Fruit fly (Drosophila melanogaster) whole organism, embryonic: ENCODE data around the gene CG17140.
A peak's percentile ranks its signal among the peaks of the same experiment; 100 is the strongest.

ENCODE experiments used
- ATbp ChIP-seq: fragments of 200-800 bp; sonication (Bioruptor generic); optimal IDR thresholded peaks from 2 replicates; lab custom pipeline; 2017; ENCODE audit warnings: missing biosample characterization, mild to moderate bottlenecking, missing genetic modification characterization, missing genetic modification reagents
- C15 ChIP-seq: fragments of 200-800 bp; sonication (Bioruptor generic); IDR thresholded peaks from 3 replicates; pipeline ENCODE4 v1.3.6; 2022; ENCODE audit warnings: missing biosample characterization, missing genetic modification characterization
- CG11247 ChIP-seq: fragments of 200-800 bp; sonication (Bioruptor generic); IDR thresholded peaks from 2 replicates; pipeline ENCODE4 v1.3.6; 2022; ENCODE audit warnings: missing biosample characterization, missing genetic modification characterization
- CG11398 ChIP-seq: fragments of 200-800 bp; sonication (Bioruptor generic); optimal IDR thresholded peaks from 2 replicates; lab custom pipeline; 2016; ENCODE audit warnings: missing biosample characterization, missing genetic modification characterization
- CG13123 ChIP-seq: fragments of 200-800 bp; sonication (Bioruptor generic); optimal IDR thresholded peaks from 2 replicates; lab custom pipeline; 2016; ENCODE audit warnings: missing biosample characterization, missing genetic modification characterization
- CG14965 ChIP-seq: fragments of 200-800 bp; sonication (Bioruptor generic); optimal IDR thresholded peaks from 2 replicates; lab custom pipeline; 2016; ENCODE audit warnings: missing biosample characterization, missing genetic modification characterization, borderline replicate concordance
- CG15601 ChIP-seq: fragments of 200-800 bp; sonication (Bioruptor generic); optimal IDR thresholded peaks from 3 replicates; lab custom pipeline; 2019; ENCODE audit warnings: missing biosample characterization, mild to moderate bottlenecking, missing genetic modification characterization, moderate library complexity
- CG15696 ChIP-seq: fragments of 200-800 bp; sonication (Bioruptor generic); optimal IDR thresholded peaks from 2 replicates; lab custom pipeline; 2019; ENCODE audit warnings: missing biosample characterization, mild to moderate bottlenecking, missing genetic modification characterization, moderate library complexity
- CG17568 ChIP-seq: fragments of 200-800 bp; sonication (Bioruptor generic); optimal IDR thresholded peaks from 2 replicates; lab custom pipeline; 2018; ENCODE audit warnings: missing biosample characterization, mild to moderate bottlenecking, missing genetic modification characterization, moderate library complexity
- CG17912 ChIP-seq: fragments of 200-800 bp; sonication (Bioruptor generic); optimal IDR thresholded peaks from 2 replicates; lab custom pipeline; 2018; ENCODE audit warnings: missing biosample characterization, mild to moderate bottlenecking, missing genetic modification characterization
- CG33557 ChIP-seq: fragments of 200-800 bp; sonication (Bioruptor generic); optimal IDR thresholded peaks from 2 replicates; lab custom pipeline; 2019; ENCODE audit warnings: missing biosample characterization, mild to moderate bottlenecking, missing genetic modification characterization, moderate library complexity
- CG4360 ChIP-seq: fragments of 200-800 bp; sonication (Bioruptor generic); IDR thresholded peaks from 2 replicates; pipeline ENCODE4 v1.3.6; 2022; ENCODE audit warnings: missing biosample characterization, missing genetic modification characterization
- CG4424 ChIP-seq: fragments of 200-800 bp; sonication (Bioruptor generic); optimal IDR thresholded peaks from 3 replicates; lab custom pipeline; 2016; ENCODE audit warnings: missing biosample characterization, missing genetic modification characterization
- CG4854 ChIP-seq: fragments of 200-800 bp; sonication (Bioruptor generic); optimal IDR thresholded peaks from 2 replicates; lab custom pipeline; 2016; ENCODE audit warnings: missing biosample characterization, missing genetic modification characterization, inconsistent platforms
- CG5180 ChIP-seq: fragments of 200-800 bp; sonication (Bioruptor generic); optimal IDR thresholded peaks from 3 replicates; lab custom pipeline; 2017; ENCODE audit warnings: missing biosample characterization, missing genetic modification characterization, mild to moderate bottlenecking, moderate library complexity, missing genetic modification reagents
- CG6765 ChIP-seq: fragments of 200-800 bp; sonication (Bioruptor generic); optimal IDR thresholded peaks from 3 replicates; lab custom pipeline; 2017; ENCODE audit warnings: missing biosample characterization, mild to moderate bottlenecking, missing genetic modification characterization
- CG9876 ChIP-seq: fragments of 200-800 bp; sonication (Bioruptor generic); optimal IDR thresholded peaks from 2 replicates; lab custom pipeline; 2016; ENCODE audit warnings: missing biosample characterization, missing genetic modification characterization
- Camta ChIP-seq: fragments of 200-800 bp; sonication (Bioruptor generic); optimal IDR thresholded peaks from 2 replicates; lab custom pipeline; 2016; ENCODE audit warnings: missing biosample characterization, missing genetic modification characterization
- CkIIα-i1 ChIP-seq: fragments of 200-800 bp; sonication (Bioruptor generic); IDR thresholded peaks from 2 replicates; pipeline ENCODE4 v1.3.6; 2022; ENCODE audit warnings: missing biosample characterization, missing genetic modification characterization
- Dip3 ChIP-seq: fragments of 200-800 bp; sonication (Bioruptor generic); optimal IDR thresholded peaks from 3 replicates; lab custom pipeline; 2016; ENCODE audit warnings: missing biosample characterization, missing genetic modification characterization
- Elba2 ChIP-seq: fragments of 200-800 bp; sonication (Bioruptor generic); optimal IDR thresholded peaks from 3 replicates; lab custom pipeline; 2016; ENCODE audit warnings: missing biosample characterization, missing genetic modification characterization
- HLH3B ChIP-seq: fragments of 200-800 bp; sonication (Bioruptor generic); IDR thresholded peaks from 2 replicates; pipeline ENCODE4 v1.3.6; 2022; ENCODE audit warnings: missing biosample characterization, missing genetic modification characterization
- HLH4C ChIP-seq: fragments of 200-800 bp; sonication (Bioruptor generic); IDR thresholded peaks from 3 replicates; pipeline ENCODE4 v1.3.6; 2022; ENCODE audit warnings: missing biosample characterization, missing genetic modification characterization; ENCODE audit not compliant: partially characterized antibody
- Hmr ChIP-seq: fragments of 200-800 bp; sonication (Bioruptor generic); optimal IDR thresholded peaks from 3 replicates; lab custom pipeline; 2017; ENCODE audit warnings: mild to moderate bottlenecking, missing biosample characterization, missing genetic modification reagents, missing genetic modification characterization
- Hsf ChIP-seq: fragments of 200-800 bp; sonication (Bioruptor generic); optimal IDR thresholded peaks from 3 replicates; lab custom pipeline; 2016; ENCODE audit warnings: missing biosample characterization, missing genetic modification characterization
- Meics ChIP-seq: fragments of 200-800 bp; sonication (Bioruptor generic); optimal IDR thresholded peaks from 2 replicates; lab custom pipeline; 2017; ENCODE audit warnings: missing biosample characterization, mild to moderate bottlenecking, missing genetic modification characterization
- Myb ChIP-seq: fragments of 200-800 bp; sonication (Bioruptor generic); optimal IDR thresholded peaks from 2 replicates; lab custom pipeline; 2016; ENCODE audit warnings: missing biosample characterization, missing genetic modification characterization
- Oaz ChIP-seq: fragments of 200-800 bp; sonication (Bioruptor generic); IDR thresholded peaks from 2 replicates; pipeline ENCODE4 v1.3.6; 2022; ENCODE audit warnings: missing biosample characterization, missing genetic modification characterization
- Rx ChIP-seq: fragments of 200-800 bp; sonication (Bioruptor generic); IDR thresholded peaks from 2 replicates; pipeline ENCODE4 v1.3.6; 2022; ENCODE audit warnings: missing biosample characterization, missing genetic modification characterization
- Vsx1 ChIP-seq: fragments of 200-800 bp; sonication (Bioruptor generic); optimal IDR thresholded peaks from 2 replicates; lab custom pipeline; 2017; ENCODE audit warnings: missing biosample characterization, mild to moderate bottlenecking, missing genetic modification characterization, missing genetic modification reagents
- cato ChIP-seq: fragments of 200-800 bp; sonication (Bioruptor generic); optimal IDR thresholded peaks from 2 replicates; lab custom pipeline; 2016; ENCODE audit warnings: missing biosample characterization, missing genetic modification characterization, borderline replicate concordance
- chinmo ChIP-seq: fragments of 200-800 bp; sonication (Bioruptor generic); IDR thresholded peaks from 4 replicates; pipeline ENCODE4 v1.3.6; 2022; ENCODE audit warnings: missing biosample characterization, missing genetic modification characterization; ENCODE audit not compliant: partially characterized antibody
- gce ChIP-seq: fragments of 200-800 bp; sonication (Bioruptor generic); IDR thresholded peaks from 3 replicates; pipeline ENCODE4 v1.3.6; 2022; ENCODE audit warnings: missing biosample characterization, missing genetic modification characterization
- gfzf ChIP-seq: fragments of 200-800 bp; sonication (Bioruptor generic); optimal IDR thresholded peaks from 2 replicates; lab custom pipeline; 2016; ENCODE audit warnings: missing biosample characterization, mild to moderate bottlenecking, missing genetic modification characterization, moderate library complexity
- grn ChIP-seq: fragments of 200-800 bp; sonication (Bioruptor generic); optimal IDR thresholded peaks from 3 replicates; lab custom pipeline; 2017; ENCODE audit warnings: missing biosample characterization, missing genetic modification characterization
- luna ChIP-seq: fragments of 200-800 bp; sonication (Bioruptor generic); optimal IDR thresholded peaks from 2 replicates; lab custom pipeline; 2016; ENCODE audit warnings: missing biosample characterization, missing genetic modification characterization
- nmo ChIP-seq: fragments of 200-800 bp; sonication (Bioruptor generic); optimal IDR thresholded peaks from 2 replicates; lab custom pipeline; 2018; ENCODE audit warnings: missing biosample characterization, mild to moderate bottlenecking, missing genetic modification characterization, moderate library complexity
- oc ChIP-seq: fragments of 200-800 bp; sonication (Bioruptor generic); optimal IDR thresholded peaks from 2 replicates; lab custom pipeline; 2018; ENCODE audit warnings: missing biosample characterization, mild to moderate bottlenecking, missing genetic modification characterization, moderate library complexity
- onecut ChIP-seq: fragments of 200-800 bp; sonication (Bioruptor generic); IDR thresholded peaks from 2 replicates; pipeline ENCODE4 v1.3.6; 2022; ENCODE audit warnings: missing biosample characterization, missing genetic modification characterization
- org-1 ChIP-seq: fragments of 200-800 bp; sonication (Bioruptor generic); optimal IDR thresholded peaks from 2 replicates; lab custom pipeline; 2017; ENCODE audit warnings: missing biosample characterization, missing genetic modification characterization
- rib ChIP-seq: fragments of 200-800 bp; sonication (Bioruptor generic); IDR thresholded peaks from 2 replicates; pipeline ENCODE4 v1.3.6; 2022; ENCODE audit warnings: missing biosample characterization, missing genetic modification characterization
- salm ChIP-seq: fragments of 200-800 bp; sonication (Bioruptor generic); optimal IDR thresholded peaks from 2 replicates; lab custom pipeline; 2018; ENCODE audit warnings: missing biosample characterization, mild to moderate bottlenecking, missing genetic modification characterization
- sens-2 ChIP-seq: fragments of 200-800 bp; sonication (Bioruptor generic); IDR thresholded peaks from 2 replicates; pipeline ENCODE4 v1.3.6; 2022; ENCODE audit warnings: missing biosample characterization, missing genetic modification characterization
- tio ChIP-seq: fragments of 200-800 bp; sonication (Bioruptor generic); optimal IDR thresholded peaks from 2 replicates; lab custom pipeline; 2017; ENCODE audit warnings: missing biosample characterization, missing genetic modification characterization, inconsistent platforms
- toy ChIP-seq: fragments of 200-800 bp; sonication (Bioruptor generic); IDR thresholded peaks from 2 replicates; pipeline ENCODE4 v1.3.6; 2022; ENCODE audit warnings: missing biosample characterization, missing genetic modification characterization
- trh ChIP-seq: fragments of 200-800 bp; sonication (Bioruptor generic); optimal IDR thresholded peaks from 2 replicates; lab custom pipeline; 2016; ENCODE audit warnings: missing biosample characterization, missing genetic modification characterization
- tup ChIP-seq: fragments of 200-800 bp; sonication (Bioruptor generic); optimal IDR thresholded peaks from 2 replicates; lab custom pipeline; 2016; ENCODE audit warnings: missing biosample characterization, mild to moderate bottlenecking, missing genetic modification characterization, moderate library complexity
- vnd ChIP-seq: fragments of 200-800 bp; sonication (Bioruptor generic); IDR thresholded peaks from 3 replicates; pipeline ENCODE4 v1.3.6; 2022; ENCODE audit warnings: missing biosample characterization, missing genetic modification characterization; ENCODE audit not compliant: partially characterized antibody
- vvl ChIP-seq: fragments of 200-800 bp; sonication (Bioruptor generic); IDR thresholded peaks from 2 replicates; pipeline ENCODE4 v1.3.6; 2022; ENCODE audit warnings: missing biosample characterization, missing genetic modification characterization
- wor ChIP-seq: fragments of 200-800 bp; sonication (Bioruptor generic); IDR thresholded peaks from 2 replicates; pipeline ENCODE4 v1.3.6; 2022; ENCODE audit warnings: missing biosample characterization, missing genetic modification characterization

The CG17140 gene

dm6 chr2L:10849511-10850191 is 4.2 kb upstream of the CG17140 start, which contains the start of gene SmydA-3 (continued):
- TF ChIP-seq Hsf (GFP tag; lab: Kevin White, UChicago) (no peak), CG11398 (GFP tag; lab: Kevin White, UChicago) (no peak), vnd (GFP tag; lab: Robert Waterston, UW) (no peak), CG17568 (GFP tag; lab: Kevin White, UChicago) (no peak), cato (GFP tag; lab: Kevin White, UChicago) (no peak), nmo (GFP tag; lab: Kevin White, UChicago) (peak; percentile 6), sens-2 (no peak), gfzf (GFP tag; lab: Kevin White, UChicago) (no peak), CG4854 (GFP tag; lab: Kevin White, UChicago) (no peak), Oaz (no peak), CG6765 (peak; percentile 32), CG15601 (tag; lab: Kevin White, UChicago) (no peak), Rx (GFP tag; lab: Robert Waterston, UW) (no peak), trh (GFP tag; lab: Kevin White, UChicago) (no peak), Dip3 (GFP tag; lab: Kevin White, UChicago) (no peak), grn (GFP tag; lab: Kevin White, UChicago) (no peak), CkIIα-i1 (GFP tag; lab: Robert Waterston, UW) (no peak), CG15696 (tag; lab: Kevin White, UChicago) (no peak), wor (GFP tag; lab: Robert Waterston, UW) (no peak), tio (GFP tag; lab: Kevin White, UChicago) (no peak), C15 (GFP tag; lab: Robert Waterston, UW) (no peak), Myb (GFP tag; lab: Kevin White, UChicago) (no peak), tup (GFP tag; lab: Kevin White, UChicago) (no peak), ATbp (GFP tag; lab: Kevin White, UChicago) (peak; percentile 7), CG11247 (GFP tag; lab: Robert Waterston, UW) (no peak), HLH3B (0 out of 2 replicates have a peak, but pooled peaks have one; percentile 14), vvl (GFP tag; lab: Robert Waterston, UW) (peak; percentile 54), luna (GFP tag; lab: Kevin White, UChicago) (no peak), CG33557 (GFP tag; lab: Kevin White, UChicago) (no peak), CG9876 (GFP tag; lab: Kevin White, UChicago) (no peak), Camta (GFP tag; lab: Kevin White, UChicago) (no peak), CG17912 (GFP tag; lab: Kevin White, UChicago) (no peak), chinmo (GFP tag; lab: Robert Waterston, UW) (0 out of 4 replicates have a peak, but pooled peaks have one; percentile 24), CG14965 (GFP tag; lab: Kevin White, UChicago) (no peak), toy (GFP tag; lab: Robert Waterston, UW) (no peak), Hmr (GFP tag; lab: Kevin White, UChicago) (no peak), Meics (GFP tag; lab: Kevin White, UChicago) (peak; percentile 44), salm (tag; lab: Kevin White, UChicago) (no peak), CG4360 (GFP tag; lab: Robert Waterston, UW) (no peak), CG4424 (peak; percentile 35), org-1 (GFP tag; lab: Kevin White, UChicago) (no peak), oc (tag; lab: Kevin White, UChicago) (no peak), CG13123 (GFP tag; lab: Kevin White, UChicago) (no peak), gce (GFP tag; lab: Robert Waterston, UW) (peak; percentile 12; the same call in 1 of the 3 replicates), onecut (peak; percentile 84), Vsx1 (no peak), CG5180 (GFP tag; lab: Kevin White, UChicago) (no peak), HLH4C (GFP tag; lab: Robert Waterston, UW) (no peak), rib (GFP tag; lab: Robert Waterston, UW) (no peak), Elba2 (GFP tag; lab: Kevin White, UChicago) (no peak)
